Worm (Caenorhabditis elegans) whole organism, young adult: Measurements from ENCODE around the gene bcas-2.

Experiments
- B0035.1 ChIP-seq: sonication (generic microtip); optimal IDR thresholded peaks from 2 replicates; lab custom pipeline; 2016; ENCODE audit warnings: missing genetic modification characterization, mild to moderate bottlenecking, missing compliant biosample characterization, missing genotype, missing genetic modification reagents
- B0336.3 ChIP-seq: fragments of 200-800 bp; sonication (Bioruptor generic); IDR thresholded peaks from 2 replicates; pipeline ENCODE4 v1.3.6; 2022; ENCODE audit warnings: missing genetic modification characterization, missing compliant biosample characterization
- F10E7.11 ChIP-seq: sonication (generic microtip); optimal IDR thresholded peaks from 2 replicates; lab custom pipeline; 2017; ENCODE audit warnings: mild to moderate bottlenecking, missing genetic modification characterization, moderate library complexity, missing compliant biosample characterization
- F33H1.4 ChIP-seq: fragments of 200-800 bp; sonication (Bioruptor generic); IDR thresholded peaks from 2 replicates; pipeline ENCODE4 v1.3.6; 2022; ENCODE audit warnings: missing genetic modification reagents, missing genetic modification characterization, missing compliant biosample characterization
- F37B4.10 ChIP-seq: fragments of 200-800 bp; sonication (Bioruptor generic); IDR thresholded peaks from 2 replicates; pipeline ENCODE4 v1.3.6; 2022; ENCODE audit warnings: missing genetic modification characterization, missing compliant biosample characterization
- F57A8.1 ChIP-seq: fragments of 200-800 bp; sonication (Bioruptor generic); optimal IDR thresholded peaks from 2 replicates; lab custom pipeline; 2018; ENCODE audit warnings: mild to moderate bottlenecking, missing genetic modification characterization, moderate library complexity, missing compliant biosample characterization
- F57C9.4 ChIP-seq: sonication (generic microtip); optimal IDR thresholded peaks from 2 replicates; lab custom pipeline; 2017; ENCODE audit warnings: mild to moderate bottlenecking, missing genetic modification characterization, missing compliant biosample characterization
- K11D2.4 ChIP-seq: fragments of 200-800 bp; sonication (Bioruptor generic); IDR thresholded peaks from 2 replicates; pipeline ENCODE4 v1.3.6; 2022; ENCODE audit warnings: missing genetic modification reagents, missing genetic modification characterization, missing compliant biosample characterization
- K12H6.12 ChIP-seq: fragments of 200-800 bp; sonication (Bioruptor generic); optimal IDR thresholded peaks from 2 replicates; lab custom pipeline; 2018; ENCODE audit warnings: mild to moderate bottlenecking, missing genetic modification characterization, missing compliant biosample characterization
- T07F8.4 ChIP-seq: sonication (generic microtip); optimal IDR thresholded peaks from 2 replicates; lab custom pipeline; 2016; ENCODE audit warnings: mild to moderate bottlenecking, missing genetic modification characterization, moderate library complexity, missing compliant biosample characterization
- Y67H2A.10 ChIP-seq: fragments of 200-800 bp; sonication (Bioruptor generic); conservative IDR thresholded peaks from 2 replicates; pipeline ENCODE4 v1.3.6; 2022; ENCODE audit warnings: missing genetic modification reagents, missing genetic modification characterization, missing compliant biosample characterization
- atf-7 ChIP-seq: sonication (generic microtip); optimal IDR thresholded peaks from 2 replicates; lab custom pipeline; 2017; ENCODE audit warnings: mild to moderate bottlenecking, missing genetic modification characterization, missing compliant biosample characterization
- bed-2 ChIP-seq: fragments of 200-800 bp; sonication (Bioruptor generic); IDR thresholded peaks from 2 replicates; pipeline ENCODE4 v1.3.6; 2022; ENCODE audit warnings: missing genetic modification reagents, missing genetic modification characterization, missing compliant biosample characterization
- cebp-1 ChIP-seq, 2 experiments: fragments of 200-800 bp in 1 of 2; sonication (Bioruptor generic) in 1 of 2; sonication (generic microtip) in 1 of 2; IDR thresholded peaks in 1 of 2; optimal IDR thresholded peaks in 1 of 2; 2 replicates each; pipeline versions ENCODE4 v1.3.6 to Lab custom; 2017 to 2022; ENCODE audit warnings: missing compliant biosample characterization in 2 of 2, missing genetic modification characterization in 2 of 2, mild to moderate bottlenecking in 1 of 2, missing genetic modification reagents in 1 of 2, moderate library complexity in 1 of 2
- ceh-27 ChIP-seq: fragments of 200-800 bp; sonication (Bioruptor generic); optimal IDR thresholded peaks from 2 replicates; lab custom pipeline; 2018; ENCODE audit warnings: mild to moderate bottlenecking, missing genetic modification characterization, moderate library complexity, missing compliant biosample characterization
- ceh-79 ChIP-seq: sonication (generic microtip); optimal IDR thresholded peaks from 2 replicates; lab custom pipeline; 2017; ENCODE audit warnings: mild to moderate bottlenecking, missing genetic modification characterization, missing compliant biosample characterization
- chd-7 ChIP-seq: sonication (generic microtip); optimal IDR thresholded peaks from 2 replicates; lab custom pipeline; 2016; ENCODE audit warnings: mild to moderate bottlenecking, missing genetic modification characterization, moderate library complexity, missing compliant biosample characterization
- die-1 ChIP-seq: sonication (generic microtip); optimal IDR thresholded peaks from 2 replicates; lab custom pipeline; 2016; ENCODE audit warnings: missing genotype, mild to moderate bottlenecking, missing genetic modification characterization, missing compliant biosample characterization
- egl-18 ChIP-seq: fragments of 200-800 bp; sonication (Bioruptor generic); IDR thresholded peaks from 2 replicates; pipeline ENCODE4 v1.3.6; 2022; ENCODE audit warnings: missing genetic modification reagents, missing genetic modification characterization, missing compliant biosample characterization
- egl-44 ChIP-seq: fragments of 200-800 bp; sonication (Bioruptor generic); IDR thresholded peaks from 2 replicates; pipeline ENCODE4 v1.3.6; 2022; ENCODE audit warnings: missing genetic modification reagents, missing genetic modification characterization, missing compliant biosample characterization
- gei-17 ChIP-seq: fragments of 200-800 bp; sonication (Bioruptor generic); optimal IDR thresholded peaks from 2 replicates; lab custom pipeline; 2018; ENCODE audit warnings: mild to moderate bottlenecking, missing genetic modification characterization, missing compliant biosample characterization
- him-1 ChIP-seq: sonication (generic microtip); optimal IDR thresholded peaks from 2 replicates; lab custom pipeline; 2016; ENCODE audit warnings: missing genotype, missing genetic modification reagents, missing genetic modification characterization, missing compliant biosample characterization
- hmg-1.2 ChIP-seq: fragments of 200-800 bp; sonication (Bioruptor generic); IDR thresholded peaks from 2 replicates; pipeline ENCODE4 v1.3.6; 2022; ENCODE audit warnings: missing genetic modification reagents, missing genetic modification characterization, missing compliant biosample characterization
- hsf-1 ChIP-seq: fragments of 200-800 bp; sonication (Bioruptor generic); IDR thresholded peaks from 2 replicates; pipeline ENCODE4 v1.3.6; 2022; ENCODE audit warnings: missing genetic modification reagents, missing genetic modification characterization, missing compliant biosample characterization
- let-607 ChIP-seq, 2 experiments: fragments of 200-800 bp in 1 of 2; sonication (Bioruptor generic) in 1 of 2; sonication (generic microtip) in 1 of 2; optimal IDR thresholded peaks; 2 replicates each; lab custom pipeline; 2016 to 2018; ENCODE audit warnings: mild to moderate bottlenecking in 2 of 2, missing compliant biosample characterization in 2 of 2, missing genetic modification characterization in 2 of 2, moderate library complexity in 2 of 2, missing genotype in 1 of 2
- lin-26 ChIP-seq: fragments of 200-800 bp; sonication (Bioruptor generic); IDR thresholded peaks from 2 replicates; pipeline ENCODE4 v1.3.6; 2022; ENCODE audit warnings: missing genetic modification reagents, missing genetic modification characterization, missing compliant biosample characterization
- lin-54 ChIP-seq: fragments of 200-800 bp; sonication (Bioruptor generic); optimal IDR thresholded peaks from 2 replicates; lab custom pipeline; 2018; ENCODE audit warnings: mild to moderate bottlenecking, missing genetic modification characterization, missing compliant biosample characterization
- lir-1 ChIP-seq: fragments of 200-800 bp; sonication (Bioruptor generic); conservative IDR thresholded peaks from 2 replicates; pipeline ENCODE4 v1.3.6; 2022; ENCODE audit warnings: missing genetic modification reagents, missing genetic modification characterization, missing compliant biosample characterization
- madf-10 ChIP-seq: sonication (generic microtip); optimal IDR thresholded peaks from 2 replicates; lab custom pipeline; 2016; ENCODE audit warnings: mild to moderate bottlenecking, missing genetic modification characterization, missing compliant biosample characterization
- madf-6 ChIP-seq: fragments of 200-800 bp; sonication (Bioruptor generic); IDR thresholded peaks from 2 replicates; pipeline ENCODE4 v1.3.6; 2022; ENCODE audit warnings: missing genetic modification reagents, missing genetic modification characterization, missing compliant biosample characterization
- nfyb-1 ChIP-seq: fragments of 200-800 bp; sonication (Bioruptor generic); IDR thresholded peaks from 2 replicates; pipeline ENCODE4 v1.3.6; 2022; ENCODE audit warnings: missing genetic modification reagents, missing genetic modification characterization, missing compliant biosample characterization
- nhr-80 ChIP-seq: sonication (generic microtip); optimal IDR thresholded peaks from 2 replicates; lab custom pipeline; 2016; ENCODE audit warnings: missing genetic modification characterization, missing compliant biosample characterization
- nhr-90 ChIP-seq: sonication (generic microtip); optimal IDR thresholded peaks from 2 replicates; lab custom pipeline; 2016; ENCODE audit warnings: missing genotype, mild to moderate bottlenecking, missing genetic modification characterization, missing compliant biosample characterization
- pha-4 ChIP-seq: fragments of 150-350 bp; sonication (generic microtip); optimal IDR thresholded peaks from 2 replicates; lab custom pipeline; 2014; ENCODE audit warnings: missing biosample characterization, missing genetic modification reagents, missing genetic modification characterization
- rcor-1 ChIP-seq: fragments of 200-800 bp; sonication (Bioruptor generic); IDR thresholded peaks from 2 replicates; pipeline ENCODE4 v1.3.6; 2022; ENCODE audit warnings: missing genetic modification reagents, missing genetic modification characterization, missing compliant biosample characterization
- repo-1 ChIP-seq: sonication (generic microtip); optimal IDR thresholded peaks from 2 replicates; lab custom pipeline; 2017; ENCODE audit warnings: mild to moderate bottlenecking, missing genetic modification characterization, missing compliant biosample characterization
- snpc-3.4 ChIP-seq: sonication (generic microtip); optimal IDR thresholded peaks from 2 replicates; lab custom pipeline; 2017; ENCODE audit warnings: missing genetic modification characterization, mild to moderate bottlenecking, missing compliant biosample characterization, antibody characterized with exemption, moderate library complexity, missing genotype, missing genetic modification reagents
- snpc-4 ChIP-seq, 5 experiments: fragments of 150-350 bp in 1 of 5; sonication (generic microtip) in 4 of 5; optimal IDR thresholded peaks; 2 replicates each; lab custom pipeline; 2014 to 2018; ENCODE audit warnings: missing genetic modification characterization in 5 of 5, missing biosample characterization in 3 of 5, antibody characterized with exemption in 2 of 5, mild to moderate bottlenecking in 2 of 5, missing compliant biosample characterization in 2 of 5, missing genotype in 2 of 5, moderate library complexity in 2 of 5, missing genetic modification reagents in 1 of 5
- somi-1 ChIP-seq: fragments of 200-800 bp; sonication (Bioruptor generic); optimal IDR thresholded peaks from 2 replicates; lab custom pipeline; 2018; ENCODE audit warnings: mild to moderate bottlenecking, missing genetic modification characterization, missing compliant biosample characterization
- tbp1 ChIP-seq: fragments of 200-800 bp; sonication (Bioruptor generic); optimal IDR thresholded peaks from 2 replicates; lab custom pipeline; 2018; ENCODE audit warnings: mild to moderate bottlenecking, missing genetic modification characterization, missing compliant biosample characterization
- tbx-9 ChIP-seq: sonication (generic microtip); optimal IDR thresholded peaks from 2 replicates; lab custom pipeline; 2016; ENCODE audit warnings: borderline replicate concordance, missing genetic modification characterization, inconsistent platforms, missing compliant biosample characterization
- tlf-1 ChIP-seq: fragments of 200-800 bp; sonication (Bioruptor generic); optimal IDR thresholded peaks from 2 replicates; lab custom pipeline; 2018; ENCODE audit warnings: mild to moderate bottlenecking, missing genetic modification characterization, missing compliant biosample characterization
- unc-130 ChIP-seq: sonication (generic microtip); optimal IDR thresholded peaks from 2 replicates; lab custom pipeline; 2016; ENCODE audit warnings: missing genetic modification reagents, missing genetic modification characterization, missing compliant biosample characterization
- unc-62 ChIP-seq: fragments of 150-350 bp; optimal IDR thresholded peaks from 2 replicates; lab custom pipeline; 2014; ENCODE audit warnings: missing biosample characterization, missing genetic modification reagents, missing genetic modification characterization
- ztf-18 ChIP-seq: sonication (generic microtip); optimal IDR thresholded peaks from 2 replicates; lab custom pipeline; 2016; ENCODE audit warnings: missing genotype, mild to moderate bottlenecking, missing genetic modification characterization, missing compliant biosample characterization
- ztf-22 ChIP-seq: fragments of 200-800 bp; sonication (Bioruptor generic); optimal IDR thresholded peaks from 2 replicates; lab custom pipeline; 2018; ENCODE audit warnings: mild to moderate bottlenecking, missing genetic modification characterization, moderate library complexity, missing compliant biosample characterization

The bcas-2 gene

ce11 chrIII:6280070-6280596, 34.5 kb upstream of the bcas-2 start, which contains the start of gene hmg-1.2:
hmg-1.2 (plus strand) TSS chrIII:6280380.
- TF ChIP-seq lir-1 (GFP tag; lab: Robert Waterston, UW), result no peak
- TF ChIP-seq tlf-1, result peak; percentile 55
- no peak for TF ChIP-seq egl-44 (GFP tag; lab: Robert Waterston, UW)
- no peak for TF ChIP-seq Y67H2A.10
- TF ChIP-seq F37B4.10 (GFP tag; lab: Robert Waterston, UW), result no peak
- peak; percentile 36 for TF ChIP-seq tbp1 (GFP tag; lab: Kevin White, UChicago)
- peak; percentile 99 for TF ChIP-seq hmg-1.2 (GFP tag; lab: Robert Waterston, UW)
- TF ChIP-seq unc-130 (GFP tag; lab: Kevin White, UChicago), result no peak
- TF ChIP-seq pha-4 (tag; lab: Kevin White, UChicago), result peak; percentile 25
- TF ChIP-seq ceh-79 (tag; lab: Kevin White, UChicago), result peak; percentile 32
- peak; percentile 47; the same call in 1 of the 2 replicates for TF ChIP-seq rcor-1 (GFP tag; lab: Robert Waterston, UW)
- TF ChIP-seq chd-7 (tag; lab: Kevin White, UChicago), result peak; percentile 74
- TF ChIP-seq gei-17 (GFP tag; lab: Kevin White, UChicago), result peak; percentile 67
- TF ChIP-seq lin-26, result peak; percentile 47; the same call in 1 of the 2 replicates
- peak; percentile 83 for TF ChIP-seq unc-62 (GFP tag; lab: Kevin White, UChicago)
- peak; percentile 73 for TF ChIP-seq repo-1
- TF ChIP-seq ztf-22, result peak; percentile 12
- TF ChIP-seq bed-2 (GFP tag; lab: Robert Waterston, UW), result no peak
- TF ChIP-seq nhr-90 (tag; lab: Kevin White, UChicago), result peak; percentile 49
- peak; percentile 86 for TF ChIP-seq nfyb-1 (GFP tag; lab: Robert Waterston, UW)
- no peak for TF ChIP-seq F57C9.4 (tag; lab: Kevin White, UChicago)
- TF ChIP-seq F33H1.4 (GFP tag; lab: Robert Waterston, UW), result no peak; the same call in 1 of the 2 replicates
- 0 out of 2 replicates have a peak, but pooled peaks have one; percentile 35 for TF ChIP-seq egl-18
- TF ChIP-seq snpc-4 (GFP tag; optimal IDR thresholded peaks at IDR 0.05; lab: Kevin White, UChicago), result peak; percentile 11
- TF ChIP-seq snpc-4 (tag; optimal IDR thresholded peaks at IDR 0.05; lab: Kevin White, UChicago), result peak in 3 of 4 experiments; percentile 60 to 75 (median 73)
- peak; percentile 76 for TF ChIP-seq ceh-27 (GFP tag; lab: Kevin White, UChicago)
- peak; percentile 65 for TF ChIP-seq madf-10 (tag; lab: Kevin White, UChicago)
- TF ChIP-seq F57A8.1, result no peak
- peak; percentile 74 for TF ChIP-seq cebp-1 (GFP tag; IDR thresholded peaks at IDR 0.05; lab: Robert Waterston, UW)
- TF ChIP-seq cebp-1 (tag; optimal IDR thresholded peaks at IDR 0.05; lab: Kevin White, UChicago), result peak; percentile 94
- no peak for TF ChIP-seq F10E7.11 (tag; lab: Kevin White, UChicago)
- peak; percentile 85 for TF ChIP-seq B0336.3 (GFP tag; lab: Robert Waterston, UW)
- TF ChIP-seq B0035.1 (tag; lab: Kevin White, UChicago), result no peak
- 0 out of 2 replicates have a peak, but pooled peaks have one; percentile 9 for TF ChIP-seq K11D2.4 (GFP tag; lab: Robert Waterston, UW)
- peak; percentile 65 for TF ChIP-seq K12H6.12 (tag; lab: Kevin White, UChicago)
- peak; percentile 74 for TF ChIP-seq nhr-80 (tag; lab: Kevin White, UChicago)
- TF ChIP-seq madf-6 (GFP tag; lab: Robert Waterston, UW), result peak; percentile 38; the same call in 1 of the 2 replicates
- TF ChIP-seq T07F8.4, result no peak
- peak; percentile 67 for TF ChIP-seq atf-7
- peak; percentile 47 for TF ChIP-seq somi-1 (GFP tag; lab: Kevin White, UChicago)
- TF ChIP-seq him-1 (tag; lab: Kevin White, UChicago), result no peak
- TF ChIP-seq ztf-18 (tag; lab: Kevin White, UChicago), result peak; percentile 18
- TF ChIP-seq snpc-3.4 (tag; lab: Kevin White, UChicago), result peak; percentile 23
- peak; percentile 39 for TF ChIP-seq lin-54 (GFP tag; lab: Kevin White, UChicago)
- peak in 1 of 2 experiments; percentile 29 for TF ChIP-seq let-607 (tag; optimal IDR thresholded peaks at IDR 0.05; lab: Kevin White, UChicago)
- no peak for TF ChIP-seq tbx-9 (tag; lab: Kevin White, UChicago)
- no peak for TF ChIP-seq hsf-1 (GFP tag; lab: Robert Waterston, UW)
- TF ChIP-seq die-1 (tag; lab: Kevin White, UChicago), result no peak
